Fruit fly (Drosophila melanogaster) whole organism, embryonic: Measurements from ENCODE around the gene CG1910.

Source experiments
- BEAF-32 ChIP-seq: fragments of 200-800 bp; sonication (Bioruptor generic); optimal IDR thresholded peaks from 3 replicates; lab custom pipeline; 2017; ENCODE audit warnings: missing biosample characterization, missing genetic modification characterization, mild to moderate bottlenecking, moderate library complexity, missing genetic modification reagents
- CG10147 ChIP-seq: fragments of 200-800 bp; sonication (Bioruptor generic); optimal IDR thresholded peaks from 2 replicates; lab custom pipeline; 2019; ENCODE audit warnings: missing biosample characterization, mild to moderate bottlenecking, missing genetic modification characterization, moderate library complexity
- CG10267 ChIP-seq: fragments of 200-800 bp; sonication (Bioruptor generic); optimal IDR thresholded peaks from 2 replicates; lab custom pipeline; 2018; ENCODE audit warnings: missing biosample characterization, mild to moderate bottlenecking, missing genetic modification characterization, moderate library complexity
- CG10543 ChIP-seq: fragments of 200-800 bp; sonication (Bioruptor generic); optimal IDR thresholded peaks from 3 replicates; lab custom pipeline; 2017; ENCODE audit warnings: missing biosample characterization, mild to moderate bottlenecking, missing genetic modification characterization, moderate library complexity
- CG10959 ChIP-seq: fragments of 200-800 bp; sonication (Bioruptor generic); IDR thresholded peaks from 2 replicates; pipeline ENCODE4 v1.3.6; 2022; ENCODE audit warnings: missing biosample characterization, missing genetic modification characterization
- CG11560 ChIP-seq: fragments of 200-800 bp; sonication (Bioruptor generic); IDR thresholded peaks from 3 replicates; pipeline ENCODE4 v1.3.6; 2022; ENCODE audit warnings: missing biosample characterization, missing genetic modification characterization
- CG12299 ChIP-seq: fragments of 200-800 bp; sonication (Bioruptor generic); optimal IDR thresholded peaks from 2 replicates; lab custom pipeline; 2018; ENCODE audit warnings: missing biosample characterization, mild to moderate bottlenecking, missing genetic modification characterization
- CG13424 ChIP-seq: fragments of 200-800 bp; sonication (Bioruptor generic); optimal IDR thresholded peaks from 2 replicates; lab custom pipeline; 2019; ENCODE audit warnings: missing biosample characterization, mild to moderate bottlenecking, missing genetic modification characterization, moderate library complexity
- CG14710 ChIP-seq: fragments of 200-800 bp; sonication (Bioruptor generic); optimal IDR thresholded peaks from 3 replicates; lab custom pipeline; 2019; ENCODE audit warnings: missing biosample characterization, mild to moderate bottlenecking, missing genetic modification characterization, moderate library complexity
- CG15479 ChIP-seq: fragments of 200-800 bp; sonication (Bioruptor generic); optimal IDR thresholded peaks from 3 replicates; lab custom pipeline; 2019; ENCODE audit warnings: missing biosample characterization, mild to moderate bottlenecking, missing genetic modification characterization, moderate library complexity
- CG16863 ChIP-seq: fragments of 200-800 bp; sonication (Bioruptor generic); optimal IDR thresholded peaks from 3 replicates; lab custom pipeline; 2016; ENCODE audit warnings: missing biosample characterization, missing genetic modification characterization
- CG17829 ChIP-seq: fragments of 200-800 bp; optimal IDR thresholded peaks from 2 replicates; lab custom pipeline; 2019; ENCODE audit warnings: missing biosample characterization, mild to moderate bottlenecking, missing genetic modification characterization, moderate library complexity
- CG18599 ChIP-seq: fragments of 200-800 bp; sonication (Bioruptor generic); optimal IDR thresholded peaks from 3 replicates; lab custom pipeline; 2017; ENCODE audit warnings: missing biosample characterization, missing genetic modification characterization, mild to moderate bottlenecking, moderate library complexity, missing genetic modification reagents
- CG2712 ChIP-seq: fragments of 200-800 bp; optimal IDR thresholded peaks from 3 replicates; lab custom pipeline; 2019; ENCODE audit warnings: missing biosample characterization, mild to moderate bottlenecking, missing genetic modification characterization, moderate library complexity
- CG33213 ChIP-seq: fragments of 200-800 bp; sonication (Bioruptor generic); optimal IDR thresholded peaks from 3 replicates; lab custom pipeline; 2016; ENCODE audit warnings: missing biosample characterization, missing genetic modification characterization
- CG34224 ChIP-seq: fragments of 200-800 bp; sonication (Bioruptor generic); IDR thresholded peaks from 3 replicates; pipeline ENCODE4 v1.3.6; 2022; ENCODE audit warnings: missing biosample characterization, missing genetic modification characterization; ENCODE audit not compliant: partially characterized antibody
- CG5245 ChIP-seq: fragments of 200-800 bp; sonication (Bioruptor generic); optimal IDR thresholded peaks from 3 replicates; lab custom pipeline; 2016; ENCODE audit warnings: missing biosample characterization, missing genetic modification characterization
- CG6689 ChIP-seq: fragments of 200-800 bp; sonication (Bioruptor generic); IDR thresholded peaks from 2 replicates; pipeline ENCODE4 v1.3.6; 2022; ENCODE audit warnings: missing biosample characterization, missing genetic modification characterization
- CG7987 ChIP-seq: fragments of 200-800 bp; sonication (Bioruptor generic); optimal IDR thresholded peaks from 2 replicates; lab custom pipeline; 2018; ENCODE audit warnings: missing biosample characterization, mild to moderate bottlenecking, missing genetic modification characterization, moderate library complexity
- CG8089 ChIP-seq: fragments of 200-800 bp; sonication (Bioruptor generic); optimal IDR thresholded peaks from 3 replicates; lab custom pipeline; 2016; ENCODE audit warnings: missing biosample characterization, missing genetic modification characterization
- CG8290 ChIP-seq, 3 experiments: fragments of 200-800 bp; sonication (Bioruptor generic); optimal IDR thresholded peaks; 2 replicates each; lab custom pipeline; 2016 to 2019; ENCODE audit warnings: missing biosample characterization in 3 of 3, missing genetic modification characterization in 3 of 3, mild to moderate bottlenecking in 2 of 3, moderate library complexity in 1 of 3
- CG8388 ChIP-seq: fragments of 200-800 bp; sonication (Bioruptor generic); optimal IDR thresholded peaks from 2 replicates; lab custom pipeline; 2019; ENCODE audit warnings: missing biosample characterization, mild to moderate bottlenecking, missing genetic modification characterization, moderate library complexity
- CG9797 ChIP-seq: fragments of 200-800 bp; sonication (Bioruptor generic); optimal IDR thresholded peaks from 3 replicates; lab custom pipeline; 2018; ENCODE audit warnings: missing biosample characterization, mild to moderate bottlenecking, missing genetic modification characterization
- CTCF ChIP-seq: fragments of 200-800 bp; sonication (Bioruptor generic); optimal IDR thresholded peaks from 2 replicates; lab custom pipeline; 2017; ENCODE audit warnings: missing biosample characterization, mild to moderate bottlenecking, missing genetic modification characterization, moderate library complexity
- Camta ChIP-seq: fragments of 200-800 bp; sonication (Bioruptor generic); optimal IDR thresholded peaks from 2 replicates; lab custom pipeline; 2016; ENCODE audit warnings: missing biosample characterization, missing genetic modification characterization
- Deaf1 ChIP-seq: fragments of 200-800 bp; optimal IDR thresholded peaks from 3 replicates; lab custom pipeline; 2019; ENCODE audit warnings: missing biosample characterization, mild to moderate bottlenecking, missing genetic modification characterization, moderate library complexity
- Dp ChIP-seq: fragments of 200-800 bp; sonication (Bioruptor generic); optimal IDR thresholded peaks from 2 replicates; lab custom pipeline; 2018; ENCODE audit warnings: missing biosample characterization, mild to moderate bottlenecking, missing genetic modification characterization, moderate library complexity
- HLH4C ChIP-seq: fragments of 200-800 bp; sonication (Bioruptor generic); IDR thresholded peaks from 3 replicates; pipeline ENCODE4 v1.3.6; 2022; ENCODE audit warnings: missing biosample characterization, missing genetic modification characterization; ENCODE audit not compliant: partially characterized antibody
- HmgZ ChIP-seq: fragments of 200-800 bp; sonication (Bioruptor generic); optimal IDR thresholded peaks from 2 replicates; lab custom pipeline; 2018; ENCODE audit warnings: missing biosample characterization, mild to moderate bottlenecking, missing genetic modification characterization
- MESR4 ChIP-seq: fragments of 200-800 bp; sonication (Bioruptor generic); optimal IDR thresholded peaks from 2 replicates; lab custom pipeline; 2018; ENCODE audit warnings: missing biosample characterization, mild to moderate bottlenecking, missing genetic modification characterization, moderate library complexity
- MTF-1 ChIP-seq: fragments of 200-800 bp; sonication (Bioruptor generic); optimal IDR thresholded peaks from 2 replicates; lab custom pipeline; 2018; ENCODE audit warnings: missing biosample characterization, mild to moderate bottlenecking, missing genetic modification characterization, borderline replicate concordance
- Sry-δ ChIP-seq: fragments of 200-800 bp; sonication (Bioruptor generic); optimal IDR thresholded peaks from 2 replicates; lab custom pipeline; 2016; ENCODE audit warnings: missing biosample characterization, missing genetic modification characterization
- Xbp1 ChIP-seq: fragments of 200-800 bp; sonication (Bioruptor generic); optimal IDR thresholded peaks from 3 replicates; lab custom pipeline; 2016; ENCODE audit warnings: missing biosample characterization, mild to moderate bottlenecking, missing genetic modification characterization
- caup ChIP-seq: fragments of 200-800 bp; sonication (Bioruptor generic); optimal IDR thresholded peaks from 3 replicates; lab custom pipeline; 2017; ENCODE audit warnings: missing biosample characterization, mild to moderate bottlenecking, missing genetic modification characterization, moderate library complexity; ENCODE audit not compliant: severe bottlenecking
- dpn ChIP-seq, 2 experiments: fragments of 200-800 bp; sonication (Bioruptor generic); optimal IDR thresholded peaks; 3 replicates each; lab custom pipeline; 2016; ENCODE audit warnings: missing biosample characterization in 2 of 2, missing genetic modification characterization in 2 of 2
- fd96Cb ChIP-seq: fragments of 200-800 bp; sonication (Bioruptor generic); optimal IDR thresholded peaks from 2 replicates; lab custom pipeline; 2018; ENCODE audit warnings: missing biosample characterization, mild to moderate bottlenecking, missing genetic modification characterization, moderate library complexity
- fru ChIP-seq: fragments of >200 bp; optimal IDR thresholded peaks from 2 replicates; lab custom pipeline; 2017
- ftz-f1 ChIP-seq: fragments of 200-800 bp; sonication (Bioruptor generic); optimal IDR thresholded peaks from 2 replicates; lab custom pipeline; 2016; ENCODE audit warnings: missing biosample characterization, missing genetic modification characterization
- jumu ChIP-seq: fragments of 200-800 bp; sonication (Bioruptor generic); optimal IDR thresholded peaks from 3 replicates; lab custom pipeline; 2016; ENCODE audit warnings: missing biosample characterization, missing genetic modification characterization
- lmd ChIP-seq: fragments of 200-800 bp; sonication (Bioruptor generic); IDR thresholded peaks from 2 replicates; pipeline ENCODE4 v1.3.6; 2022; ENCODE audit warnings: missing biosample characterization, missing genetic modification characterization
- maf-S ChIP-seq: fragments of 200-800 bp; sonication (Bioruptor generic); optimal IDR thresholded peaks from 2 replicates; lab custom pipeline; 2016; ENCODE audit warnings: missing biosample characterization, missing genetic modification characterization
- nerfin-1 ChIP-seq: fragments of 200-800 bp; sonication (Bioruptor generic); optimal IDR thresholded peaks from 3 replicates; lab custom pipeline; 2019; ENCODE audit warnings: missing biosample characterization, mild to moderate bottlenecking, missing genetic modification characterization, moderate library complexity
- odd ChIP-seq: fragments of 200-800 bp; sonication (Bioruptor generic); optimal IDR thresholded peaks from 2 replicates; lab custom pipeline; 2017; ENCODE audit warnings: missing biosample characterization, mild to moderate bottlenecking, missing genetic modification characterization

Gene CG1910

dm6 chr3R:31747429-31748048, at the start of gene CG1910, which contains the start of gene nero (continued):
- TF ChIP-seq CG33213 (GFP tag; lab: Kevin White, UChicago) (peak; percentile 42), BEAF-32 (GFP tag; lab: Kevin White, UChicago) (peak; percentile 92), Sry-δ (GFP tag; lab: Kevin White, UChicago) (peak; percentile 86), nerfin-1 (tag; lab: Kevin White, UChicago) (peak; percentile 25), CG18599 (GFP tag; lab: Kevin White, UChicago) (peak; percentile 20), fd96Cb (tag; lab: Kevin White, UChicago) (no peak), HLH4C (GFP tag; lab: Robert Waterston, UW) (no peak), CG10959 (no peak), CG15479 (peak; percentile 84), CG10147 (GFP tag; lab: Kevin White, UChicago) (no peak), jumu (GFP tag; lab: Kevin White, UChicago) (peak; percentile 2), Deaf1 (tag; lab: Kevin White, UChicago) (no peak), CG13424 (no peak), CG17829 (tag; lab: Kevin White, UChicago) (peak; percentile 27), CG9797 (GFP tag; lab: Kevin White, UChicago) (peak; percentile 93), CG7987 (peak; percentile 19), CG8388 (peak; percentile 10), CG8089 (GFP tag; lab: Kevin White, UChicago) (peak; percentile 2), CG16863 (GFP tag; lab: Kevin White, UChicago) (no peak), CTCF (GFP tag; lab: Kevin White, UChicago) (peak; percentile 39), odd (GFP tag; lab: Kevin White, UChicago) (no peak), maf-S (GFP tag; lab: Kevin White, UChicago) (peak; percentile 33), dpn (GFP tag; optimal IDR thresholded peaks at IDR 0.05; lab: Kevin White, UChicago) (peak in 1 of 2 experiments; percentile 39), CG2712 (tag; lab: Kevin White, UChicago) (peak; percentile 50), HmgZ (peak; percentile 77), CG5245 (GFP tag; lab: Kevin White, UChicago) (peak; percentile 10), lmd (GFP tag; lab: Robert Waterston, UW) (no peak), caup (GFP tag; lab: Kevin White, UChicago) (no peak), CG10543 (peak; percentile 21), CG11560 (no peak), CG6689 (GFP tag; lab: Robert Waterston, UW) (no peak), Dp (GFP tag; lab: Kevin White, UChicago) (peak; percentile 54), CG8290 (GFP tag; optimal IDR thresholded peaks at IDR 0.05; lab: Kevin White, UChicago) (peak; percentile 15), CG8290 (tag; optimal IDR thresholded peaks at IDR 0.05; lab: Kevin White, UChicago) (peak in 1 of 2 experiments; percentile 77), fru (lab: Kevin White, UChicago) (no peak), MTF-1 (GFP tag; lab: Kevin White, UChicago) (no peak), MESR4 (GFP tag; lab: Kevin White, UChicago) (peak; percentile 77), ftz-f1 (no peak), Camta (GFP tag; lab: Kevin White, UChicago) (no peak), CG12299 (tag; lab: Kevin White, UChicago) (peak; percentile 42), CG10267 (tag; lab: Kevin White, UChicago) (peak; percentile 85), Xbp1 (GFP tag; lab: Kevin White, UChicago) (peak; percentile 52), CG14710 (tag; lab: Kevin White, UChicago) (peak; percentile 43), CG34224 (GFP tag; lab: Robert Waterston, UW) (no peak)
